Worm (Caenorhabditis elegans): ENCODE data around the gene R08D7.5.

- TF ChIP-seq ces-1 (GFP tag; optimal IDR thresholded peaks at IDR 0.05) (no peak), nhr-237 (tag; optimal IDR thresholded peaks at IDR 0.05) (no peak), jun-1 (tag; optimal IDR thresholded peaks at IDR 0.05) (no peak), nhr-76 (tag; optimal IDR thresholded peaks at IDR 0.05) (no peak), swsn-7 (tag; optimal IDR thresholded peaks at IDR 0.05) (peak; percentile 51)
These were observed 8.0 kb downstream of the R08D7.5 start, which contains the start of gene pde-2 for ce11 chrIII:8981847-8982479.
